Worm (Caenorhabditis elegans): ENCODE measurements around the gene algn-3.

ce11 chrII:14077823-14078222 lies 54.8 kb downstream of the algn-3 start:
- no peak for TF ChIP-seq nfya-1 (tag; optimal IDR thresholded peaks at IDR 0.05)
- TF ChIP-seq fkh-10 (GFP tag; optimal IDR thresholded peaks at IDR 0.05), result no peak
- TF ChIP-seq hlh-30 (tag; optimal IDR thresholded peaks at IDR 0.05; ENCODE audit: insufficient read depth), result no peak
- no peak for TF ChIP-seq ceh-6 (GFP tag; optimal IDR thresholded peaks at IDR 0.05)
- no peak for TF ChIP-seq hlh-15 (tag; optimal IDR thresholded peaks at IDR 0.05)
- TF ChIP-seq elt-4 (tag; optimal IDR thresholded peaks at IDR 0.05), result no peak
- no peak for TF ChIP-seq pat-9 (tag; optimal IDR thresholded peaks at IDR 0.05)
- no peak for TF ChIP-seq tbx-2 (tag; optimal IDR thresholded peaks at IDR 0.05)
- TF ChIP-seq ceh-19 (GFP tag; optimal IDR thresholded peaks at IDR 0.05), result no peak
- TF ChIP-seq ceh-9 (tag; optimal IDR thresholded peaks at IDR 0.05), result no peak
- TF ChIP-seq eyg-1 (tag; optimal IDR thresholded peaks at IDR 0.05), result no peak
- no peak for TF ChIP-seq unc-86 (tag; optimal IDR thresholded peaks at IDR 0.05)
- TF ChIP-seq dve-1 (tag; optimal IDR thresholded peaks at IDR 0.05), result no peak
- TF ChIP-seq nhr-11 (tag; optimal IDR thresholded peaks at IDR 0.05), result no peak

Measured in whole organism, late embryonic.